Fruit fly (Drosophila melanogaster) whole organism, embryonic: Measurements from ENCODE around the gene Clamp.

Experiments
- ATbp ChIP-seq: fragments of 200-800 bp; sonication (Bioruptor generic); optimal IDR thresholded peaks from 2 replicates; lab custom pipeline; 2017; ENCODE audit warnings: missing biosample characterization, mild to moderate bottlenecking, missing genetic modification characterization, missing genetic modification reagents
- Ada2b ChIP-seq: fragments of 200-800 bp; sonication (Bioruptor generic); IDR thresholded peaks from 2 replicates; pipeline ENCODE4 v1.3.6; 2022; ENCODE audit warnings: missing biosample characterization, missing genetic modification characterization
- Bdp1 ChIP-seq: fragments of 200-800 bp; sonication (Bioruptor generic); optimal IDR thresholded peaks from 3 replicates; lab custom pipeline; 2016; ENCODE audit warnings: missing biosample characterization, missing genetic modification characterization
- Blimp-1 ChIP-seq: fragments of 200-800 bp; sonication (Bioruptor generic); optimal IDR thresholded peaks from 3 replicates; lab custom pipeline; 2018; ENCODE audit warnings: missing biosample characterization, missing genetic modification characterization, mild to moderate bottlenecking, moderate library complexity, missing genetic modification reagents
- BtbVII ChIP-seq: fragments of 200-800 bp; sonication (Bioruptor generic); optimal IDR thresholded peaks from 3 replicates; lab custom pipeline; 2017; ENCODE audit warnings: missing biosample characterization, mild to moderate bottlenecking, missing genetic modification characterization
- C15 ChIP-seq: fragments of 200-800 bp; sonication (Bioruptor generic); IDR thresholded peaks from 3 replicates; pipeline ENCODE4 v1.3.6; 2022; ENCODE audit warnings: missing biosample characterization, missing genetic modification characterization
- CG10462 ChIP-seq: fragments of 200-800 bp; sonication (Bioruptor generic); optimal IDR thresholded peaks from 2 replicates; lab custom pipeline; 2016; ENCODE audit warnings: missing biosample characterization, missing genetic modification characterization
- CG10543 ChIP-seq: fragments of 200-800 bp; sonication (Bioruptor generic); optimal IDR thresholded peaks from 3 replicates; lab custom pipeline; 2017; ENCODE audit warnings: missing biosample characterization, mild to moderate bottlenecking, missing genetic modification characterization, moderate library complexity
- CG13775 ChIP-seq: fragments of 200-800 bp; sonication (Bioruptor generic); optimal IDR thresholded peaks from 3 replicates; lab custom pipeline; 2017; ENCODE audit warnings: missing biosample characterization, mild to moderate bottlenecking, missing genetic modification characterization
- CG15073 ChIP-seq: fragments of 200-800 bp; sonication (Bioruptor generic); optimal IDR thresholded peaks from 2 replicates; lab custom pipeline; 2016; ENCODE audit warnings: missing biosample characterization, missing genetic modification characterization
- CG15696 ChIP-seq: fragments of 200-800 bp; sonication (Bioruptor generic); optimal IDR thresholded peaks from 2 replicates; lab custom pipeline; 2019; ENCODE audit warnings: missing biosample characterization, mild to moderate bottlenecking, missing genetic modification characterization, moderate library complexity
- CG1603 ChIP-seq: fragments of 200-800 bp; sonication (Bioruptor generic); optimal IDR thresholded peaks from 2 replicates; lab custom pipeline; 2019; ENCODE audit warnings: missing biosample characterization, mild to moderate bottlenecking, missing genetic modification characterization, moderate library complexity
- CG2875 ChIP-seq: fragments of 200-800 bp; sonication (Bioruptor generic); optimal IDR thresholded peaks from 2 replicates; lab custom pipeline; 2017; ENCODE audit warnings: missing biosample characterization, mild to moderate bottlenecking, missing genetic modification characterization, missing genetic modification reagents
- CG3281 ChIP-seq: fragments of 200-800 bp; sonication (Bioruptor generic); optimal IDR thresholded peaks from 3 replicates; lab custom pipeline; 2017; ENCODE audit warnings: missing biosample characterization, mild to moderate bottlenecking, missing genetic modification characterization
- CG33557 ChIP-seq: fragments of 200-800 bp; sonication (Bioruptor generic); optimal IDR thresholded peaks from 2 replicates; lab custom pipeline; 2019; ENCODE audit warnings: missing biosample characterization, mild to moderate bottlenecking, missing genetic modification characterization, moderate library complexity
- CG3995 ChIP-seq: fragments of 200-800 bp; sonication (Bioruptor generic); optimal IDR thresholded peaks from 3 replicates; lab custom pipeline; 2016; ENCODE audit warnings: missing biosample characterization, missing genetic modification characterization
- CG4854 ChIP-seq: fragments of 200-800 bp; sonication (Bioruptor generic); optimal IDR thresholded peaks from 2 replicates; lab custom pipeline; 2016; ENCODE audit warnings: missing biosample characterization, missing genetic modification characterization, inconsistent platforms
- CG6683 ChIP-seq: fragments of 200-800 bp; sonication (Bioruptor generic); optimal IDR thresholded peaks from 2 replicates; lab custom pipeline; 2017; ENCODE audit warnings: missing biosample characterization, mild to moderate bottlenecking, missing genetic modification characterization, missing genetic modification reagents
- CG7271 ChIP-seq: fragments of 200-800 bp; sonication (Bioruptor generic); optimal IDR thresholded peaks from 2 replicates; lab custom pipeline; 2018; ENCODE audit warnings: missing biosample characterization, mild to moderate bottlenecking, missing genetic modification characterization, moderate library complexity
- CG8765 ChIP-seq: fragments of 200-800 bp; sonication (Bioruptor generic); IDR thresholded peaks from 2 replicates; pipeline ENCODE4 v1.3.6; 2022; ENCODE audit warnings: missing biosample characterization, missing genetic modification characterization
- CG9727 ChIP-seq: fragments of 200-800 bp; sonication (Bioruptor generic); optimal IDR thresholded peaks from 3 replicates; lab custom pipeline; 2017; ENCODE audit warnings: missing biosample characterization, mild to moderate bottlenecking, missing genetic modification characterization
- CrebB ChIP-seq: fragments of 200-800 bp; sonication (Bioruptor generic); optimal IDR thresholded peaks from 3 replicates; lab custom pipeline; 2018; ENCODE audit warnings: missing biosample characterization, mild to moderate bottlenecking, missing genetic modification characterization
- Dp ChIP-seq: fragments of 200-800 bp; sonication (Bioruptor generic); optimal IDR thresholded peaks from 2 replicates; lab custom pipeline; 2018; ENCODE audit warnings: missing biosample characterization, mild to moderate bottlenecking, missing genetic modification characterization, moderate library complexity
- HLH3B ChIP-seq: fragments of 200-800 bp; sonication (Bioruptor generic); IDR thresholded peaks from 2 replicates; pipeline ENCODE4 v1.3.6; 2022; ENCODE audit warnings: missing biosample characterization, missing genetic modification characterization
- Hmr ChIP-seq: fragments of 200-800 bp; sonication (Bioruptor generic); optimal IDR thresholded peaks from 3 replicates; lab custom pipeline; 2017; ENCODE audit warnings: mild to moderate bottlenecking, missing biosample characterization, missing genetic modification reagents, missing genetic modification characterization
- Myb ChIP-seq: fragments of 200-800 bp; sonication (Bioruptor generic); optimal IDR thresholded peaks from 2 replicates; lab custom pipeline; 2016; ENCODE audit warnings: missing biosample characterization, missing genetic modification characterization
- Oaz ChIP-seq: fragments of 200-800 bp; sonication (Bioruptor generic); IDR thresholded peaks from 2 replicates; pipeline ENCODE4 v1.3.6; 2022; ENCODE audit warnings: missing biosample characterization, missing genetic modification characterization
- Opbp ChIP-seq: fragments of 200-800 bp; sonication (Bioruptor generic); IDR thresholded peaks from 3 replicates; pipeline ENCODE4 v1.3.6; 2022; ENCODE audit warnings: missing biosample characterization, missing genetic modification characterization; ENCODE audit not compliant: partially characterized antibody
- Ptx1 ChIP-seq: fragments of 200-800 bp; sonication (Bioruptor generic); IDR thresholded peaks from 2 replicates; pipeline ENCODE4 v1.3.6; 2022; ENCODE audit warnings: missing biosample characterization, missing genetic modification characterization
- Rx ChIP-seq: fragments of 200-800 bp; sonication (Bioruptor generic); IDR thresholded peaks from 2 replicates; pipeline ENCODE4 v1.3.6; 2022; ENCODE audit warnings: missing biosample characterization, missing genetic modification characterization
- Usf ChIP-seq: fragments of 200-800 bp; sonication (Bioruptor generic); optimal IDR thresholded peaks from 2 replicates; lab custom pipeline; 2017; ENCODE audit warnings: missing genotype, missing biosample characterization, missing genetic modification characterization
- ac ChIP-seq: fragments of 200-800 bp; sonication (Bioruptor generic); optimal IDR thresholded peaks from 3 replicates; lab custom pipeline; 2017; ENCODE audit warnings: missing biosample characterization, mild to moderate bottlenecking, missing genetic modification characterization
- amos ChIP-seq: fragments of 200-800 bp; sonication (Bioruptor generic); IDR thresholded peaks from 2 replicates; pipeline ENCODE4 v1.3.6; 2022; ENCODE audit warnings: missing biosample characterization, missing genetic modification characterization; ENCODE audit not compliant: partially characterized antibody
- ato ChIP-seq: fragments of 200-800 bp; sonication (Bioruptor generic); IDR thresholded peaks from 2 replicates; pipeline ENCODE4 v1.3.6; 2022; ENCODE audit warnings: missing biosample characterization, missing genetic modification characterization; ENCODE audit not compliant: partially characterized antibody
- bowl ChIP-seq: fragments of 200-800 bp; sonication (Bioruptor generic); IDR thresholded peaks from 2 replicates; pipeline ENCODE4 v1.3.6; 2022; ENCODE audit warnings: missing biosample characterization, missing genetic modification characterization
- cg ChIP-seq: fragments of 200-800 bp; sonication (Bioruptor generic); optimal IDR thresholded peaks from 3 replicates; lab custom pipeline; 2019; ENCODE audit warnings: missing biosample characterization, mild to moderate bottlenecking, missing genetic modification characterization, moderate library complexity
- ci ChIP-seq: fragments of 200-800 bp; sonication (Bioruptor generic); IDR thresholded peaks from 3 replicates; pipeline ENCODE4 v1.3.6; 2022; ENCODE audit warnings: missing biosample characterization, missing genetic modification characterization
- croc ChIP-seq: fragments of 200-800 bp; sonication (Bioruptor generic); conservative IDR thresholded peaks from 3 replicates; pipeline ENCODE4 v1.3.6; 2022; ENCODE audit warnings: missing biosample characterization, missing genetic modification characterization
- cwo ChIP-seq: fragments of 200-800 bp; sonication (Bioruptor generic); optimal IDR thresholded peaks from 3 replicates; lab custom pipeline; 2017; ENCODE audit warnings: missing biosample characterization, missing genetic modification characterization, mild to moderate bottlenecking, moderate library complexity, missing genetic modification reagents
- dm ChIP-seq: fragments of 200-800 bp; sonication (Bioruptor generic); optimal IDR thresholded peaks from 3 replicates; lab custom pipeline; 2016; ENCODE audit warnings: missing biosample characterization, missing genetic modification characterization
- gcm2 ChIP-seq: fragments of 200-800 bp; sonication (Bioruptor generic); optimal IDR thresholded peaks from 2 replicates; lab custom pipeline; 2016; ENCODE audit warnings: missing biosample characterization, missing genetic modification characterization
- mld ChIP-seq: fragments of 200-800 bp; sonication (Bioruptor generic); IDR thresholded peaks from 3 replicates; pipeline ENCODE4 v1.3.6; 2022; ENCODE audit warnings: missing biosample characterization, missing genetic modification characterization; ENCODE audit not compliant: partially characterized antibody
- rib ChIP-seq: fragments of 200-800 bp; sonication (Bioruptor generic); IDR thresholded peaks from 2 replicates; pipeline ENCODE4 v1.3.6; 2022; ENCODE audit warnings: missing biosample characterization, missing genetic modification characterization
- ro ChIP-seq: fragments of 200-800 bp; sonication (Bioruptor generic); IDR thresholded peaks from 2 replicates; pipeline ENCODE4 v1.3.6; 2022; ENCODE audit warnings: missing biosample characterization, missing genetic modification characterization
- so ChIP-seq: fragments of 200-800 bp; sonication (Bioruptor generic); IDR thresholded peaks from 3 replicates; pipeline ENCODE4 v1.3.6; 2022; ENCODE audit warnings: missing biosample characterization, missing genetic modification characterization
- stc ChIP-seq: fragments of 200-800 bp; sonication (Bioruptor generic); IDR thresholded peaks from 2 replicates; pipeline ENCODE4 v1.3.6; 2022; ENCODE audit warnings: missing biosample characterization, missing genetic modification characterization
- tna ChIP-seq: fragments of 200-800 bp; sonication (Bioruptor generic); IDR thresholded peaks from 2 replicates; pipeline ENCODE4 v1.3.6; 2022; ENCODE audit warnings: missing biosample characterization, missing genetic modification characterization; ENCODE audit not compliant: partially characterized antibody
- tx ChIP-seq: fragments of 200-800 bp; sonication (Bioruptor generic); optimal IDR thresholded peaks from 2 replicates; lab custom pipeline; 2016; ENCODE audit warnings: missing biosample characterization, missing genetic modification characterization
- zen ChIP-seq: fragments of 200-800 bp; sonication (Bioruptor generic); optimal IDR thresholded peaks from 3 replicates; lab custom pipeline; 2018; ENCODE audit warnings: missing biosample characterization, mild to moderate bottlenecking, missing genetic modification characterization, moderate library complexity
- zen2 ChIP-seq: fragments of 200-800 bp; sonication (Bioruptor generic); IDR thresholded peaks from 3 replicates; pipeline ENCODE4 v1.3.6; 2022; ENCODE audit warnings: missing biosample characterization, missing genetic modification characterization; ENCODE audit not compliant: partially characterized antibody

The Clamp gene

dm6 chr2L:22129581-22130300 lies 39.2 kb downstream of the Clamp start, which contains the start of gene CycK (continued):
- TF ChIP-seq ATbp (GFP tag; lab: Kevin White, UChicago) = no peak
- no peak for TF ChIP-seq ac
- TF ChIP-seq ro = no peak
- no peak for TF ChIP-seq cwo (GFP tag; lab: Kevin White, UChicago)
- no peak for TF ChIP-seq C15 (GFP tag; lab: Robert Waterston, UW)
- TF ChIP-seq Bdp1 = no peak
- no peak for TF ChIP-seq mld (GFP tag; lab: Robert Waterston, UW)
- TF ChIP-seq CG7271 = no peak
- TF ChIP-seq Ada2b = no peak
- TF ChIP-seq Opbp (GFP tag; lab: Robert Waterston, UW) = no peak
- TF ChIP-seq ci (GFP tag; lab: Robert Waterston, UW) = no peak
- no peak for TF ChIP-seq Hmr
- no peak for TF ChIP-seq Blimp-1
- no peak for TF ChIP-seq stc
- TF ChIP-seq CG2875 (GFP tag; lab: Kevin White, UChicago) = no peak
- TF ChIP-seq croc (GFP tag; lab: Robert Waterston, UW) = no peak
- TF ChIP-seq ato = no peak
- TF ChIP-seq CG4854 (GFP tag; lab: Kevin White, UChicago) = no peak
- TF ChIP-seq zen2 = no peak
- TF ChIP-seq CG13775 = no peak
- no peak for TF ChIP-seq Dp (GFP tag; lab: Kevin White, UChicago)
- no peak for TF ChIP-seq CG3281 (GFP tag; lab: Kevin White, UChicago)
- TF ChIP-seq CG10543 = no peak
- no peak for TF ChIP-seq bowl
- no peak for TF ChIP-seq CG33557
- TF ChIP-seq tx = no peak
- TF ChIP-seq rib (GFP tag; lab: Robert Waterston, UW) = no peak
- TF ChIP-seq Usf (GFP tag; lab: Kevin White, UChicago) = no peak
- peak; percentile 93 for TF ChIP-seq CG1603 (tag; lab: Kevin White, UChicago)
- peak; percentile 92 for TF ChIP-seq CG3995
- no peak for TF ChIP-seq gcm2 (GFP tag; lab: Kevin White, UChicago)
- TF ChIP-seq so (GFP tag; lab: Robert Waterston, UW) = no peak
- TF ChIP-seq cg (GFP tag; lab: Kevin White, UChicago) = no peak
- no peak for TF ChIP-seq Oaz
- TF ChIP-seq CG9727 (GFP tag; lab: Kevin White, UChicago) = no peak
- no peak for TF ChIP-seq HLH3B (GFP tag; lab: Robert Waterston, UW)
- no peak for TF ChIP-seq CG6683 (GFP tag; lab: Kevin White, UChicago)
- no peak for TF ChIP-seq BtbVII (GFP tag; lab: Kevin White, UChicago)
- TF ChIP-seq dm (GFP tag; lab: Kevin White, UChicago) = peak; percentile 88
- no peak for TF ChIP-seq CG8765 (GFP tag; lab: Robert Waterston, UW)
- TF ChIP-seq amos = no peak
- no peak for TF ChIP-seq Rx (GFP tag; lab: Robert Waterston, UW)
- no peak for TF ChIP-seq CG15073 (GFP tag; lab: Kevin White, UChicago)
- no peak for TF ChIP-seq Myb (GFP tag; lab: Kevin White, UChicago)
- TF ChIP-seq zen = no peak
- TF ChIP-seq CrebB (tag; lab: Kevin White, UChicago) = no peak
- TF ChIP-seq CG10462 = no peak
- TF ChIP-seq Ptx1 = peak; percentile 30; the same call in 1 of the 2 replicates
- TF ChIP-seq CG15696 (tag; lab: Kevin White, UChicago) = no peak
- TF ChIP-seq tna (GFP tag; lab: Robert Waterston, UW) = no peak
